Worm (Caenorhabditis elegans) whole organism, early embryonic: ENCODE data around the gene Y49F6B.14.

Experiments used
- B0310.2 ChIP-seq: sonication (generic microtip); optimal IDR thresholded peaks from 2 replicates; lab custom pipeline; 2016; ENCODE audit warnings: mild to moderate bottlenecking, missing genetic modification characterization, missing compliant biosample characterization
- F13C5.2 ChIP-seq: sonication (generic microtip); optimal IDR thresholded peaks from 2 replicates; lab custom pipeline; 2017; ENCODE audit warnings: mild to moderate bottlenecking, missing genetic modification characterization, inconsistent platforms, missing compliant biosample characterization
- aly-1 ChIP-seq: sonication (generic microtip); optimal IDR thresholded peaks from 2 replicates; lab custom pipeline; 2016; ENCODE audit warnings: missing genetic modification characterization, missing compliant biosample characterization
- ama-1 ChIP-seq: fragments of 150-350 bp; optimal IDR thresholded peaks from 2 replicates; lab custom pipeline; 2014
- ceh-13 ChIP-seq: fragments of 200-800 bp; sonication (Bioruptor generic); optimal IDR thresholded peaks from 2 replicates; lab custom pipeline; 2018; ENCODE audit warnings: mild to moderate bottlenecking, missing genetic modification characterization, missing compliant biosample characterization
- ceh-36 ChIP-seq: sonication (generic microtip); optimal IDR thresholded peaks from 2 replicates; lab custom pipeline; 2016; ENCODE audit warnings: missing genetic modification characterization, inconsistent platforms, missing compliant biosample characterization
- ets-7 ChIP-seq: sonication (generic microtip); optimal IDR thresholded peaks from 2 replicates; lab custom pipeline; 2016; ENCODE audit warnings: missing genotype, missing genetic modification characterization, missing compliant biosample characterization
- flt-1 ChIP-seq: fragments of 200-800 bp; sonication (Bioruptor generic); IDR thresholded peaks from 2 replicates; pipeline ENCODE4 v1.3.6; 2022; ENCODE audit warnings: missing genetic modification characterization, missing compliant biosample characterization
- hmbx-1 ChIP-seq: sonication (generic microtip); optimal IDR thresholded peaks from 2 replicates; lab custom pipeline; 2016; ENCODE audit warnings: mild to moderate bottlenecking, missing genetic modification characterization, missing compliant biosample characterization
- hmg-4 ChIP-seq: fragments of 200-800 bp; sonication (Bioruptor generic); optimal IDR thresholded peaks from 2 replicates; lab custom pipeline; 2018; ENCODE audit warnings: mild to moderate bottlenecking, missing genetic modification characterization, missing compliant biosample characterization
- hnd-1 ChIP-seq: sonication (generic microtip); optimal IDR thresholded peaks from 2 replicates; lab custom pipeline; 2016; ENCODE audit warnings: missing genetic modification characterization, missing compliant biosample characterization
- pes-1 ChIP-seq: fragments of 200-800 bp; sonication (Bioruptor generic); IDR thresholded peaks from 2 replicates; pipeline ENCODE4 v1.3.6; 2022; ENCODE audit warnings: missing genetic modification reagents, missing genetic modification characterization, missing compliant biosample characterization
- scrt-1 ChIP-seq: fragments of 200-800 bp; sonication (Bioruptor generic); IDR thresholded peaks from 2 replicates; pipeline ENCODE4 v1.3.6; 2022; ENCODE audit warnings: missing genetic modification characterization, missing compliant biosample characterization
- sea-1 ChIP-seq: fragments of 200-800 bp; sonication (Bioruptor generic); conservative IDR thresholded peaks from 2 replicates; pipeline ENCODE4 v1.3.6; 2022; ENCODE audit warnings: missing genetic modification characterization, missing compliant biosample characterization
- tbx-11 ChIP-seq: fragments of 200-800 bp; sonication (Bioruptor generic); IDR thresholded peaks from 2 replicates; pipeline ENCODE4 v1.3.6; 2022; ENCODE audit warnings: missing genetic modification characterization, missing compliant biosample characterization
- tbx-37 ChIP-seq: fragments of 200-800 bp; sonication (Bioruptor generic); conservative IDR thresholded peaks from 2 replicates; pipeline ENCODE4 v1.3.6; 2022; ENCODE audit warnings: missing genetic modification reagents, missing genetic modification characterization, missing compliant biosample characterization
- tra-4 ChIP-seq: sonication (generic microtip); optimal IDR thresholded peaks from 2 replicates; lab custom pipeline; 2017; ENCODE audit warnings: missing genetic modification characterization, missing compliant biosample characterization

The Y49F6B.14 gene

ce11 chrII:3481584-3481983, 33.7 kb downstream of the Y49F6B.14 start, which contains the start of gene Y49F6B.8:
Gene Y49F6B.8, minus strand, starts transcription at chrII:3481684.
- TF ChIP-seq hnd-1 (no peak), ceh-36 (tag; lab: Kevin White, UChicago) (no peak), B0310.2 (tag; lab: Kevin White, UChicago) (no peak), ama-1 (lab: Kevin White, UChicago) (no peak), tra-4 (tag; lab: Kevin White, UChicago) (no peak), ets-7 (tag; lab: Kevin White, UChicago) (no peak)

DNA sequence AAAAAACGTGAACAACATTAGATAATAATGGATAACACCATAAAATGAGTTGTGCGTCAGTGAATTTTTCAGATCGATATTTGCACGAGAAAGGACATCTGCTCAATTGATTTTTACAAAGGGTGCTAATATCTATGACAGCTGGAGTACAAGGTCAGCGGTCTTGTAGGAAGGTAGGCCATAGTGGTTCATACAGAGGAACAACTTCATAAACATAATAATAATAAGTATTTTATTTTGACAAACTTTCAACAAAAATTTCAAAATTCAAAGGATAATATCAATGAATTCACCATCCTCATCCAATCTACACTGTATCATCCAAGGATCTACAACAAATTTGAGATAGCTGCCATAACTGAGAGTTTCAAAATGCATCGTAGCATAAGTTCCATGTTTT, 38.1 kb downstream of the Y49F6B.14 start, which contains the start of gene fbxb-104:
fbxb-104 (minus strand) TSS at position 101 of the 400 bp plus-strand sequence.
- TF ChIP-seq hmbx-1 (tag; lab: Kevin White, UChicago), result no peak
- TF ChIP-seq aly-1 (tag; lab: Kevin White, UChicago), result no peak
- TF ChIP-seq tra-4 (tag; lab: Kevin White, UChicago), result no peak
- no peak for TF ChIP-seq B0310.2 (tag; lab: Kevin White, UChicago)
- TF ChIP-seq hnd-1, result no peak
- no peak for TF ChIP-seq tbx-11 (GFP tag; lab: Robert Waterston, UW)
- no peak for TF ChIP-seq ama-1 (lab: Kevin White, UChicago)
- TF ChIP-seq pes-1 (GFP tag; lab: Robert Waterston, UW), result no peak
- no peak for TF ChIP-seq sea-1 (GFP tag; lab: Robert Waterston, UW)
- TF ChIP-seq tbx-37, result no peak
- TF ChIP-seq ets-7 (tag; lab: Kevin White, UChicago), result no peak

DNA sequence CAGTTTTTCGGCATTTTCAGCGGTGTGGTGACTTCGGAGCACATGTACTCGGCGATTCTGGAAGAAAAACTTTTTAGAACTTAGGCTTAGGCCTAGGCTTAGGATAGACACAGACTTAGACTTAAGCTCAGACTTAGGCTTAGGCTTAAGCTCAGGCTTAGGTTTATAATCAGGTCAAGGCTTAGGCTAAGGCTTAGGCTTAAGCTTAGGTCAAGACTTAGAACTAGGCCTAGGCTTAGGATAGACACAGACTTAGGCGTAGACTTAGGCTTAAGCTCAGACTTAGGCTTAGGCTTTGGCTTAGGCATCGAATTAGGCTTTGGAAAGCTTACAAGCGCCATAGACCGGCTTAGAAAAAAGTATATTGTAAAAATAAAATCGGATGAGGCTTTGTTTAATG, 38.7 kb downstream of the Y49F6B.14 start:
- TF ChIP-seq ceh-36 (tag; lab: Kevin White, UChicago) (peak; percentile 71), F13C5.2 (tag; lab: Kevin White, UChicago) (no peak)

DNA sequence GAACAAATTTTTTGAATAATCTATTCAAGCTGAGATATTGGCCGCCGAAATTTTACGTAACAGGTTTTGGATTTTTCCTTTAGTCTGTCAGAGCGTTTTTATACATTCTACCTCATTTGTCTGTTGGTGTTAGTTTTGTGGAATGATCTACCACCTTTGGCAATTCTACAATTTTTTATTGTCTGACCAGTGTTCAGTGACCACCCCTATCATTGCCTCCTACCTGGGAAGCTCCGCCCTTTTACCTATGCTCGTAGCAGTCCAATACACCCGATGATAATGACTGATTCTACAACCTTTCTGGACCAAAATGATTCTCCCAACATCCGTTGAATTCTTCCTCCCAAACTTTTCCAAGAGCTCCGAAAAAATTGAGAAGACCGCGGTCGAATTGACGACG, 41.5 kb downstream of the Y49F6B.14 start, which contains the start of gene sdz-32:
sdz-32 (plus strand) TSS at position 301 of the 400 bp plus-strand sequence.
- TF ChIP-seq B0310.2 (tag; lab: Kevin White, UChicago), result no peak
- no peak for TF ChIP-seq hmbx-1 (tag; lab: Kevin White, UChicago)
- no peak for TF ChIP-seq F13C5.2 (tag; lab: Kevin White, UChicago)
- no peak for TF ChIP-seq ceh-13 (GFP tag; lab: Kevin White, UChicago)
- no peak for TF ChIP-seq tbx-11 (GFP tag; lab: Robert Waterston, UW)
- no peak for TF ChIP-seq aly-1 (tag; lab: Kevin White, UChicago)
- no peak for TF ChIP-seq ama-1 (lab: Kevin White, UChicago)
- no peak for TF ChIP-seq sea-1 (GFP tag; lab: Robert Waterston, UW)
- no peak for TF ChIP-seq flt-1 (GFP tag; lab: Robert Waterston, UW)
- no peak for TF ChIP-seq hmg-4 (GFP tag; lab: Kevin White, UChicago)

DNA sequence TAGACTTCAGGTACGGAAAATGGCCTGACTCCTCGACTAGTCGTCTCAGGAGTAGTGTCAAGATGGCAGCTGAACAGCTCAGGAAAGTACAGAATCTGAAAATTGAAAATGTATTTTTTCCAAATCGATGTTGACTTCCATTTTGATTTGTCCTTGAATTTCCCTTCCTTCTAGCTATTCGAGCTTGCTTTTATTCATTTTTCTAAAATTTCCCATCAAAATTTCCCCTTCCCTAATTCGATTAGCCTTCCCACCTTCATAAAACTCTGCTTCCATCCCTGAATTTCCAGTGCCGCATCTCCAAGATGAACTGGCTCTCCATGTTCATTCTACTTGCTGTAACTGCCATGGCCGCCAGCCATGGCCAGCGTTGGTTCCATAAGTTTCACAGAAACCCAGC, 42.5 kb downstream of the Y49F6B.14 start, which contains the start of gene Y49F6B.6:
Y49F6B.6 (plus strand) TSS at position 301 of the 400 bp plus-strand sequence.
- TF ChIP-seq aly-1 (tag; lab: Kevin White, UChicago), result no peak
- TF ChIP-seq tbx-11 (GFP tag; lab: Robert Waterston, UW), result no peak

- TF ChIP-seq hmg-4 (GFP tag; lab: Kevin White, UChicago), result no peak
- TF ChIP-seq hmbx-1 (tag; lab: Kevin White, UChicago), result no peak
- no peak for TF ChIP-seq ets-7 (tag; lab: Kevin White, UChicago)
- TF ChIP-seq ceh-13 (GFP tag; lab: Kevin White, UChicago), result no peak
- no peak for TF ChIP-seq pes-1 (GFP tag; lab: Robert Waterston, UW)
- no peak for TF ChIP-seq ama-1 (lab: Kevin White, UChicago)
- no peak for TF ChIP-seq B0310.2 (tag; lab: Kevin White, UChicago)
- no peak for TF ChIP-seq tbx-37
- TF ChIP-seq F13C5.2 (tag; lab: Kevin White, UChicago), result no peak
- TF ChIP-seq ceh-36 (tag; lab: Kevin White, UChicago), result no peak
- no peak for TF ChIP-seq aly-1 (tag; lab: Kevin White, UChicago)
- TF ChIP-seq tbx-11 (GFP tag; lab: Robert Waterston, UW), result no peak
- no peak for TF ChIP-seq tra-4 (tag; lab: Kevin White, UChicago)
These were observed 43.0 kb downstream of the Y49F6B.14 start, which contains the start of gene Y49F6B.12 for ce11 chrII:3472316-3472715. Gene Y49F6B.12, minus strand, starts transcription at chrII:3472416.

- TF ChIP-seq hmbx-1 (tag; lab: Kevin White, UChicago), result no peak
- TF ChIP-seq aly-1 (tag; lab: Kevin White, UChicago), result no peak
- TF ChIP-seq ceh-13 (GFP tag; lab: Kevin White, UChicago), result no peak
- TF ChIP-seq tbx-37, result no peak
- TF ChIP-seq pes-1 (GFP tag; lab: Robert Waterston, UW), result no peak
- TF ChIP-seq tbx-11 (GFP tag; lab: Robert Waterston, UW), result no peak
- TF ChIP-seq ets-7 (tag; lab: Kevin White, UChicago), result no peak
- TF ChIP-seq ceh-36 (tag; lab: Kevin White, UChicago), result no peak
- no peak for TF ChIP-seq sea-1 (GFP tag; lab: Robert Waterston, UW)
- TF ChIP-seq B0310.2 (tag; lab: Kevin White, UChicago), result no peak
These were observed 43.7 kb downstream of the Y49F6B.14 start, which contains the start of gene Y49F6B.13 for ce11 chrII:3471603-3472002. Gene Y49F6B.13, minus strand, starts transcription at chrII:3471703.

- TF ChIP-seq tra-4 (tag; lab: Kevin White, UChicago), result no peak
- no peak for TF ChIP-seq ceh-36 (tag; lab: Kevin White, UChicago)
- no peak for TF ChIP-seq flt-1 (GFP tag; lab: Robert Waterston, UW)
- no peak for TF ChIP-seq tbx-11 (GFP tag; lab: Robert Waterston, UW)
- no peak for TF ChIP-seq hnd-1
- TF ChIP-seq ceh-13 (GFP tag; lab: Kevin White, UChicago), result no peak
- TF ChIP-seq ama-1 (lab: Kevin White, UChicago), result no peak
- no peak for TF ChIP-seq tbx-37
- no peak for TF ChIP-seq scrt-1 (GFP tag; lab: Robert Waterston, UW)
- TF ChIP-seq hmbx-1 (tag; lab: Kevin White, UChicago), result no peak
- TF ChIP-seq ets-7 (tag; lab: Kevin White, UChicago), result no peak
- TF ChIP-seq hmg-4 (GFP tag; lab: Kevin White, UChicago), result no peak
- no peak for TF ChIP-seq B0310.2 (tag; lab: Kevin White, UChicago)
- TF ChIP-seq sea-1 (GFP tag; lab: Robert Waterston, UW), result no peak
- TF ChIP-seq F13C5.2 (tag; lab: Kevin White, UChicago), result no peak
- no peak for TF ChIP-seq aly-1 (tag; lab: Kevin White, UChicago)
- TF ChIP-seq pes-1 (GFP tag; lab: Robert Waterston, UW), result no peak
These were observed 44.7 kb downstream of the Y49F6B.14 start, which contains the start of gene Y49F6B.20 for ce11 chrII:3470549-3470948. Gene Y49F6B.20, minus strand, starts transcription at chrII:3470649.
